In genomic region chr3R:14764131-14764530, dm6 we compare ENCODE assay signal across 3 fruit fly cellular contexts.
TF ChIP-seq lines count a peak whose summit lies in the region.

No protein-coding gene starts in this region.

- TF ChIP-seq CTCF in whole organism, embryonic (GFP tag; optimal IDR thresholded peaks at IDR 0.05; lab: Kevin White, UChicago): no peak

TF ChIP-seq in whole organism, embryonic, 481 proteins besides CTCF, POLR2A, EP300 and RAD21:
- no peak for TF ChIP-seq gce (GFP tag; IDR thresholded peaks at IDR 0.05; lab: Robert Waterston, UW)
- no peak for TF ChIP-seq bbx (GFP tag; IDR thresholded peaks at IDR 0.05; lab: Robert Waterston, UW; ENCODE audit: partially characterized antibody)
- TF ChIP-seq CG13287 (GFP tag; IDR thresholded peaks at IDR 0.05; lab: Robert Waterston, UW; ENCODE audit: partially characterized antibody): no peak
- no peak for TF ChIP-seq repo (GFP tag; optimal IDR thresholded peaks at IDR 0.05; lab: Kevin White, UChicago)
- no peak for TF ChIP-seq PHDP (tag; optimal IDR thresholded peaks at IDR 0.05; lab: Kevin White, UChicago)
- no peak for TF ChIP-seq gfzf (GFP tag; optimal IDR thresholded peaks at IDR 0.05; lab: Kevin White, UChicago)
- TF ChIP-seq Doc2 (GFP tag; IDR thresholded peaks at IDR 0.05; lab: Robert Waterston, UW): no peak
- no peak for TF ChIP-seq slou (GFP tag; optimal IDR thresholded peaks at IDR 0.05; lab: Kevin White, UChicago)
- peak; percentile 63 for TF ChIP-seq Ets65A (GFP tag; lab: Kevin White, UChicago)
- TF ChIP-seq exex (tag; optimal IDR thresholded peaks at IDR 0.05; lab: Kevin White, UChicago): no peak
- no peak for TF ChIP-seq MBD-R2 (GFP tag; IDR thresholded peaks at IDR 0.05; lab: Robert Waterston, UW)
- TF ChIP-seq Hsf (GFP tag; optimal IDR thresholded peaks at IDR 0.05; lab: Kevin White, UChicago): no peak
- TF ChIP-seq bigmax (GFP tag; optimal IDR thresholded peaks at IDR 0.05; lab: Kevin White, UChicago): no peak
- peak; percentile 36 for TF ChIP-seq sens (GFP tag; lab: Kevin White, UChicago)

TF ChIP-seq in whole organism, prepupa, 60 proteins besides CTCF, POLR2A, EP300 and RAD21:
- TF ChIP-seq svp (GFP tag; lab: Kevin White, UChicago) (peak; percentile 60), salr (GFP tag; optimal IDR thresholded peaks at IDR 0.05; lab: Kevin White, UChicago) (no peak), Sox15 (GFP tag; optimal IDR thresholded peaks at IDR 0.05; lab: Kevin White, UChicago) (no peak), CG10669 (GFP tag; optimal IDR thresholded peaks at IDR 0.05; lab: Kevin White, UChicago) (no peak), CG3919 (GFP tag; optimal IDR thresholded peaks at IDR 0.05; lab: Kevin White, UChicago) (no peak), CG6276 (GFP tag; optimal IDR thresholded peaks at IDR 0.05; lab: Kevin White, UChicago) (no peak), Eip78C (GFP tag; lab: Kevin White, UChicago) (peak; percentile 14), CG11902 (GFP tag; optimal IDR thresholded peaks at IDR 0.05; lab: Kevin White, UChicago) (no peak), lz (GFP tag; optimal IDR thresholded peaks at IDR 0.05; lab: Kevin White, UChicago) (no peak)

TF ChIP-seq in whole organism, pupa, 21 proteins besides CTCF, POLR2A, EP300 and RAD21:
- TF ChIP-seq Pif1B (GFP tag; optimal IDR thresholded peaks at IDR 0.05; lab: Kevin White, UChicago) (no peak), CG17806 (tag; optimal IDR thresholded peaks at IDR 0.05; lab: Kevin White, UChicago) (peak; percentile 4)
